Worm (Caenorhabditis elegans) whole organism, L4 larva: ENCODE measurements around the gene R07E5.11.
A peak's percentile ranks its signal among the peaks of the same experiment; 100 is the strongest.

ENCODE experiments used
- aly-2 ChIP-seq: sonication (generic microtip); optimal IDR thresholded peaks from 2 replicates; lab custom pipeline; 2018; ENCODE audit warnings: missing biosample characterization, missing genetic modification characterization
- dmd-6 ChIP-seq: fragments of 200-800 bp; sonication (Bioruptor generic); IDR thresholded peaks from 2 replicates; pipeline ENCODE4 v1.3.6; 2022; ENCODE audit warnings: missing genetic modification reagents, missing genetic modification characterization, missing compliant biosample characterization
- dmd-8 ChIP-seq: fragments of 200-800 bp; sonication (Bioruptor generic); IDR thresholded peaks from 2 replicates; pipeline ENCODE4 v1.3.6; 2022; ENCODE audit warnings: missing genetic modification characterization, missing compliant biosample characterization
- dpl-1 ChIP-seq: fragments of 150-350 bp; optimal IDR thresholded peaks from 2 replicates; lab custom pipeline; 2014; ENCODE audit warnings: missing biosample characterization, missing genetic modification reagents, missing genetic modification characterization
- jun-1 ChIP-seq: fragments of 150-350 bp; optimal IDR thresholded peaks from 2 replicates; lab custom pipeline; 2014; ENCODE audit warnings: missing biosample characterization, missing genetic modification reagents, missing genetic modification characterization
- lir-3 ChIP-seq: sonication (generic microtip); optimal IDR thresholded peaks from 2 replicates; lab custom pipeline; 2016; ENCODE audit warnings: mild to moderate bottlenecking, missing genetic modification characterization, missing compliant biosample characterization
- lsy-2 ChIP-seq, 2 experiments: fragments of 150-350 bp in 1 of 2; sonication (generic microtip) in 1 of 2; optimal IDR thresholded peaks; 2 replicates each; lab custom pipeline; 2014 to 2017; ENCODE audit warnings: missing biosample characterization in 2 of 2, missing genetic modification characterization in 2 of 2
- madf-9 ChIP-seq: fragments of 200-800 bp; sonication (Bioruptor generic); conservative IDR thresholded peaks from 2 replicates; pipeline ENCODE4 v1.3.6; 2022; ENCODE audit warnings: missing genetic modification reagents, missing genetic modification characterization, missing compliant biosample characterization
- nhr-25 ChIP-seq: sonication (generic microtip); optimal IDR thresholded peaks from 2 replicates; lab custom pipeline; 2017; ENCODE audit warnings: missing genetic modification characterization, mild to moderate bottlenecking, missing compliant biosample characterization, antibody characterized with exemption, moderate library complexity, borderline replicate concordance; ENCODE audit not compliant: insufficient read depth
- nhr-48 ChIP-seq: sonication (generic microtip); optimal IDR thresholded peaks from 2 replicates; lab custom pipeline; 2016; ENCODE audit warnings: mild to moderate bottlenecking, missing genetic modification characterization, missing compliant biosample characterization

- no peak for TF ChIP-seq dpl-1
- no peak for TF ChIP-seq madf-9 (GFP tag; lab: Robert Waterston, UW)
- 0 out of 2 replicates have a peak, but pooled peaks have one; percentile 60 for TF ChIP-seq dmd-8 (GFP tag; lab: Robert Waterston, UW)
- no peak for TF ChIP-seq nhr-25 (tag; lab: Kevin White, UChicago)
- no peak for TF ChIP-seq jun-1
- no peak for TF ChIP-seq lsy-2 (tag; optimal IDR thresholded peaks at IDR 0.05; lab: Kevin White, UChicago)
- TF ChIP-seq lir-3 (tag; lab: Kevin White, UChicago), result no peak
- TF ChIP-seq nhr-48, result peak; percentile 12
- peak; percentile 32; the same call in 1 of the 2 replicates for TF ChIP-seq dmd-6 (GFP tag; lab: Robert Waterston, UW)
- TF ChIP-seq aly-2 (tag; lab: Kevin White, UChicago), result no peak
Observed at ce11 chrIII:4449357-4449756, 34.3 kb upstream of the R07E5.11 start.
